Worm (Caenorhabditis elegans) whole organism, L1 larva: Measurements from ENCODE around the gene ech-6.

Experiments
- ceh-82 ChIP-seq, 3 experiments: fragments of 150-350 bp in 1 of 3; sonication (generic microtip) in 2 of 3; optimal IDR thresholded peaks; 2 replicates each; lab custom pipeline; 2014 to 2017; ENCODE audit warnings: missing biosample characterization in 3 of 3, missing genetic modification characterization in 3 of 3
- egl-27 ChIP-seq, 2 experiments: fragments of 150-350 bp in 1 of 2; sonication (generic microtip); optimal IDR thresholded peaks; 3 replicates each; lab custom pipeline; 2017 to 2018; ENCODE audit warnings: missing biosample characterization in 2 of 2, missing genetic modification characterization in 2 of 2, missing genetic modification reagents in 2 of 2
- unc-86 ChIP-seq: sonication (generic microtip); optimal IDR thresholded peaks from 2 replicates; lab custom pipeline; 2016; ENCODE audit warnings: missing genetic modification characterization, missing compliant biosample characterization

ce11 chrIII:9786776-9787175 is 34.1 kb upstream of the ech-6 start:
- TF ChIP-seq unc-86 (no peak), egl-27 (tag; optimal IDR thresholded peaks at IDR 0.05; lab: Kevin White, UChicago) (no peak), ceh-82 (tag; optimal IDR thresholded peaks at IDR 0.05; lab: Kevin White, UChicago) (no peak)
